Worm (Caenorhabditis elegans): Measurements from ENCODE around the gene nfu-1.

Gene nfu-1

ce11 chrIV:10425129-10425528 is 37.9 kb downstream of the nfu-1 start (continued):
- TF ChIP-seq him-1 (tag; optimal IDR thresholded peaks at IDR 0.05) (no peak), lsl-1 (GFP tag; optimal IDR thresholded peaks at IDR 0.05) (peak; percentile 90), F49E8.2 (tag; optimal IDR thresholded peaks at IDR 0.05; ENCODE audit: insufficient read depth) (no peak), egl-18 (GFP tag; IDR thresholded peaks at IDR 0.05) (no peak), attf-5 (GFP tag; optimal IDR thresholded peaks at IDR 0.05) (peak; percentile 9), F23B12.7 (tag; optimal IDR thresholded peaks at IDR 0.05; ENCODE audit: insufficient read depth) (no peak)

- TF ChIP-seq hlh-26 (GFP tag; conservative IDR thresholded peaks at IDR 0.05) (no peak), nhr-80 (tag; optimal IDR thresholded peaks at IDR 0.05) (peak; percentile 27)
Observed at ce11 chrIV:10429129-10429528, 41.9 kb downstream of the nfu-1 start, which contains the start of gene F13B12.2. Gene F13B12.2, minus strand, starts transcription at chrIV:10429130.

ce11 chrIV:10430507-10430906 is 43.3 kb downstream of the nfu-1 start:
- no peak for TF ChIP-seq B0261.1 (tag; optimal IDR thresholded peaks at IDR 0.05)
- no peak for TF ChIP-seq mel-28 (tag; optimal IDR thresholded peaks at IDR 0.05; ENCODE audit: borderline replicate concordance)
- TF ChIP-seq pha-4 (tag; optimal IDR thresholded peaks at IDR 0.05): no peak
- TF ChIP-seq atf-7 (tag; optimal IDR thresholded peaks at IDR 0.05): no peak

ce11 chrIV:10436401-10436800 is 49.2 kb downstream of the nfu-1 start, which contains the start of gene ins-1:
Gene ins-1, plus strand, starts transcription at chrIV:10436701.
- TF ChIP-seq F52B5.7 (tag; optimal IDR thresholded peaks at IDR 0.05) (no peak), ceh-40 (GFP tag; IDR thresholded peaks at IDR 0.05) (no peak)

ce11 chrIV:10437114-10437513 is 49.9 kb downstream of the nfu-1 start:
- TF ChIP-seq nfyb-1 (GFP tag; IDR thresholded peaks at IDR 0.05): no peak
- TF ChIP-seq D2030.7 (GFP tag; IDR thresholded peaks at IDR 0.05): no peak
- no peak for TF ChIP-seq lin-35 (GFP tag; optimal IDR thresholded peaks at IDR 0.05)
- no peak for TF ChIP-seq snpc-4 (GFP tag; optimal IDR thresholded peaks at IDR 0.05)
- no peak for TF ChIP-seq snpc-4 (tag; optimal IDR thresholded peaks at IDR 0.05)
- no peak for TF ChIP-seq egl-18 (GFP tag; IDR thresholded peaks at IDR 0.05)
- TF ChIP-seq fkh-3 (tag; optimal IDR thresholded peaks at IDR 0.05): no peak
- TF ChIP-seq nhr-179 (tag; optimal IDR thresholded peaks at IDR 0.05): no peak
- TF ChIP-seq lag-1 (GFP tag; IDR thresholded peaks at IDR 0.05): no peak
- no peak for TF ChIP-seq athp-1 (tag; optimal IDR thresholded peaks at IDR 0.05)
- TF ChIP-seq F55B11.4 (tag; optimal IDR thresholded peaks at IDR 0.05; ENCODE audit: borderline replicate concordance, insufficient read depth): no peak
- no peak for TF ChIP-seq hrde-1 (tag; optimal IDR thresholded peaks at IDR 0.05; ENCODE audit: borderline replicate concordance)
- TF ChIP-seq ets-4 (GFP tag; optimal IDR thresholded peaks at IDR 0.05): no peak

All from whole organism, young adult.